Fruit fly (Drosophila melanogaster) whole organism, embryonic: Measurements from ENCODE around the gene IntS10.

Source experiments
- BtbVII ChIP-seq: fragments of 200-800 bp; sonication (Bioruptor generic); optimal IDR thresholded peaks from 3 replicates; lab custom pipeline; 2017; ENCODE audit warnings: missing biosample characterization, mild to moderate bottlenecking, missing genetic modification characterization
- CG10267 ChIP-seq: fragments of 200-800 bp; sonication (Bioruptor generic); optimal IDR thresholded peaks from 2 replicates; lab custom pipeline; 2018; ENCODE audit warnings: missing biosample characterization, mild to moderate bottlenecking, missing genetic modification characterization, moderate library complexity
- CG10274 ChIP-seq: fragments of 200-800 bp; sonication (Bioruptor generic); optimal IDR thresholded peaks from 3 replicates; lab custom pipeline; 2017; ENCODE audit warnings: missing biosample characterization, mild to moderate bottlenecking, missing genetic modification characterization
- CG10959 ChIP-seq: fragments of 200-800 bp; sonication (Bioruptor generic); IDR thresholded peaks from 2 replicates; pipeline ENCODE4 v1.3.6; 2022; ENCODE audit warnings: missing biosample characterization, missing genetic modification characterization
- CG10979 ChIP-seq: fragments of 200-800 bp; sonication (Bioruptor generic); optimal IDR thresholded peaks from 2 replicates; lab custom pipeline; 2018; ENCODE audit warnings: missing biosample characterization, mild to moderate bottlenecking, missing genetic modification characterization, moderate library complexity
- CG11085 ChIP-seq: fragments of 200-800 bp; sonication (Bioruptor generic); IDR thresholded peaks from 2 replicates; pipeline ENCODE4 v1.3.6; 2022; ENCODE audit warnings: missing biosample characterization, missing genetic modification characterization
- CG12071 ChIP-seq: fragments of 200-800 bp; sonication (Bioruptor generic); optimal IDR thresholded peaks from 3 replicates; lab custom pipeline; 2018; ENCODE audit warnings: missing biosample characterization, mild to moderate bottlenecking, missing genetic modification characterization
- CG12391 ChIP-seq: fragments of 200-800 bp; sonication (Bioruptor generic); optimal IDR thresholded peaks from 3 replicates; lab custom pipeline; 2018; ENCODE audit warnings: missing biosample characterization, mild to moderate bottlenecking, missing genetic modification characterization, moderate library complexity
- CG12659 ChIP-seq: fragments of 200-800 bp; sonication (Bioruptor generic); optimal IDR thresholded peaks from 3 replicates; lab custom pipeline; 2017; ENCODE audit warnings: mild to moderate bottlenecking, missing biosample characterization, missing genetic modification reagents, missing genetic modification characterization
- CG15696 ChIP-seq: fragments of 200-800 bp; sonication (Bioruptor generic); optimal IDR thresholded peaks from 2 replicates; lab custom pipeline; 2019; ENCODE audit warnings: missing biosample characterization, mild to moderate bottlenecking, missing genetic modification characterization, moderate library complexity
- CG16815 ChIP-seq: fragments of 200-800 bp; sonication (Bioruptor generic); optimal IDR thresholded peaks from 3 replicates; lab custom pipeline; 2017; ENCODE audit warnings: missing biosample characterization, mild to moderate bottlenecking, missing genetic modification characterization
- CG17328 ChIP-seq: fragments of 200-800 bp; sonication (Bioruptor generic); IDR thresholded peaks from 2 replicates; pipeline ENCODE4 v1.3.6; 2022; ENCODE audit warnings: missing biosample characterization, missing genetic modification characterization
- CG17829 ChIP-seq: fragments of 200-800 bp; optimal IDR thresholded peaks from 2 replicates; lab custom pipeline; 2019; ENCODE audit warnings: missing biosample characterization, mild to moderate bottlenecking, missing genetic modification characterization, moderate library complexity
- CG18476 ChIP-seq: fragments of 200-800 bp; sonication (Bioruptor generic); optimal IDR thresholded peaks from 2 replicates; lab custom pipeline; 2016; ENCODE audit warnings: missing biosample characterization, mild to moderate bottlenecking, missing genetic modification characterization
- CG2712 ChIP-seq: fragments of 200-800 bp; optimal IDR thresholded peaks from 3 replicates; lab custom pipeline; 2019; ENCODE audit warnings: missing biosample characterization, mild to moderate bottlenecking, missing genetic modification characterization, moderate library complexity
- CG6683 ChIP-seq: fragments of 200-800 bp; sonication (Bioruptor generic); optimal IDR thresholded peaks from 2 replicates; lab custom pipeline; 2017; ENCODE audit warnings: missing biosample characterization, mild to moderate bottlenecking, missing genetic modification characterization, missing genetic modification reagents
- CG8765 ChIP-seq: fragments of 200-800 bp; sonication (Bioruptor generic); IDR thresholded peaks from 2 replicates; pipeline ENCODE4 v1.3.6; 2022; ENCODE audit warnings: missing biosample characterization, missing genetic modification characterization
- CG9215 ChIP-seq: fragments of 200-800 bp; sonication (Bioruptor generic); IDR thresholded peaks from 2 replicates; pipeline ENCODE4 v1.3.6; 2022; ENCODE audit warnings: missing biosample characterization, missing genetic modification characterization
- CoRest ChIP-seq: fragments of 200-800 bp; sonication (Bioruptor generic); optimal IDR thresholded peaks from 3 replicates; lab custom pipeline; 2018; ENCODE audit warnings: missing biosample characterization, mild to moderate bottlenecking, missing genetic modification characterization, moderate library complexity
- Kr ChIP-seq: fragments of 200-800 bp; sonication (Bioruptor generic); optimal IDR thresholded peaks from 2 replicates; lab custom pipeline; 2017; ENCODE audit warnings: missing biosample characterization, mild to moderate bottlenecking, missing genetic modification characterization
- Max ChIP-seq: fragments of 200-800 bp; sonication (Bioruptor generic); optimal IDR thresholded peaks from 2 replicates; lab custom pipeline; 2016; ENCODE audit warnings: missing biosample characterization, mild to moderate bottlenecking, missing genetic modification characterization
- Med ChIP-seq: fragments of 200-800 bp; sonication (Bioruptor generic); peaks from one replicate; lab custom pipeline; 2016; ENCODE audit warnings: missing biosample characterization, missing genetic modification characterization, mild to moderate bottlenecking, inconsistent platforms, moderate library complexity
- NK7.1 ChIP-seq: fragments of 200-800 bp; sonication (Bioruptor generic); optimal IDR thresholded peaks from 3 replicates; lab custom pipeline; 2016; ENCODE audit warnings: missing biosample characterization, missing genetic modification characterization
- Stat92E ChIP-seq, 3 experiments: fragments of >200 bp in 2 of 3; fragments of 200-800 bp in 1 of 3; sonication (Bioruptor generic) in 1 of 3; optimal IDR thresholded peaks; 2 replicates each; lab custom pipeline; 2017 to 2019; ENCODE audit warnings: missing biosample characterization in 3 of 3, missing genetic modification characterization in 3 of 3, mild to moderate bottlenecking in 1 of 3, moderate library complexity in 1 of 3
- Xrp1 ChIP-seq: fragments of 200-800 bp; sonication (Bioruptor generic); IDR thresholded peaks from 2 replicates; pipeline ENCODE4 v1.3.6; 2022; ENCODE audit warnings: missing biosample characterization, missing genetic modification characterization
- ara ChIP-seq: fragments of 200-800 bp; sonication (Bioruptor generic); IDR thresholded peaks from 2 replicates; pipeline ENCODE4 v1.3.6; 2022; ENCODE audit warnings: missing biosample characterization, missing genetic modification characterization
- ci ChIP-seq: fragments of 200-800 bp; sonication (Bioruptor generic); IDR thresholded peaks from 3 replicates; pipeline ENCODE4 v1.3.6; 2022; ENCODE audit warnings: missing biosample characterization, missing genetic modification characterization
- exex ChIP-seq: fragments of 200-800 bp; sonication (Bioruptor generic); optimal IDR thresholded peaks from 4 replicates; lab custom pipeline; 2018; ENCODE audit warnings: missing biosample characterization, mild to moderate bottlenecking, missing genetic modification characterization, moderate library complexity
- fd3F ChIP-seq: fragments of 200-800 bp; sonication (Bioruptor generic); optimal IDR thresholded peaks from 2 replicates; lab custom pipeline; 2018; ENCODE audit warnings: missing biosample characterization, mild to moderate bottlenecking, missing genetic modification characterization, moderate library complexity
- gce ChIP-seq: fragments of 200-800 bp; sonication (Bioruptor generic); IDR thresholded peaks from 3 replicates; pipeline ENCODE4 v1.3.6; 2022; ENCODE audit warnings: missing biosample characterization, missing genetic modification characterization
- grau ChIP-seq: fragments of 200-800 bp; optimal IDR thresholded peaks from 3 replicates; lab custom pipeline; 2019; ENCODE audit warnings: missing biosample characterization, mild to moderate bottlenecking, missing genetic modification characterization, moderate library complexity
- grn ChIP-seq: fragments of 200-800 bp; sonication (Bioruptor generic); optimal IDR thresholded peaks from 3 replicates; lab custom pipeline; 2017; ENCODE audit warnings: missing biosample characterization, missing genetic modification characterization
- gsb-n ChIP-seq: fragments of 200-800 bp; sonication (Bioruptor generic); optimal IDR thresholded peaks from 3 replicates; lab custom pipeline; 2018; ENCODE audit warnings: missing biosample characterization, mild to moderate bottlenecking, missing genetic modification characterization
- hth ChIP-seq: fragments of >200 bp; optimal IDR thresholded peaks from 2 replicates; lab custom pipeline; 2017; ENCODE audit warnings: inconsistent platforms
- kni ChIP-seq: fragments of 200-800 bp; sonication (Bioruptor generic); optimal IDR thresholded peaks from 3 replicates; lab custom pipeline; 2017; ENCODE audit warnings: mild to moderate bottlenecking, missing biosample characterization, missing genetic modification reagents, missing genetic modification characterization
- lmd ChIP-seq: fragments of 200-800 bp; sonication (Bioruptor generic); IDR thresholded peaks from 2 replicates; pipeline ENCODE4 v1.3.6; 2022; ENCODE audit warnings: missing biosample characterization, missing genetic modification characterization
- lola ChIP-seq, 3 experiments: fragments of >200 bp in 2 of 3; fragments of 200-800 bp in 1 of 3; sonication (Bioruptor generic) in 1 of 3; optimal IDR thresholded peaks; 2 replicates each; lab custom pipeline; 2017 to 2019; ENCODE audit warnings: missing biosample characterization in 3 of 3, missing genetic modification characterization in 3 of 3, mild to moderate bottlenecking in 1 of 3, moderate library complexity in 1 of 3
- pita ChIP-seq: fragments of 200-800 bp; sonication (Bioruptor generic); optimal IDR thresholded peaks from 2 replicates; lab custom pipeline; 2017; ENCODE audit warnings: missing biosample characterization, mild to moderate bottlenecking, missing genetic modification characterization
- prd ChIP-seq, 3 experiments: fragments of >200 bp in 2 of 3; fragments of 200-800 bp in 1 of 3; sonication (Bioruptor generic) in 1 of 3; optimal IDR thresholded peaks in 2 of 3; IDR thresholded peaks in 1 of 3; 2 replicates in 2 of 3; 3 replicates in 1 of 3; pipeline versions ENCODE4 v1.3.6 to Lab custom; 2017 to 2022; ENCODE audit warnings: missing biosample characterization in 1 of 3, missing genetic modification characterization in 1 of 3
- sens ChIP-seq: fragments of 200-800 bp; sonication (Bioruptor generic); peaks from one replicate; lab custom pipeline; 2016; ENCODE audit warnings: missing biosample characterization, missing genetic modification characterization
- tin ChIP-seq: fragments of 200-800 bp; sonication (Bioruptor generic); optimal IDR thresholded peaks from 3 replicates; lab custom pipeline; 2016; ENCODE audit warnings: missing biosample characterization, missing genetic modification characterization
- usp ChIP-seq: fragments of >200 bp; optimal IDR thresholded peaks from 2 replicates; lab custom pipeline; 2017; ENCODE audit warnings: missing biosample characterization, missing genetic modification characterization
- wor ChIP-seq: fragments of 200-800 bp; sonication (Bioruptor generic); IDR thresholded peaks from 2 replicates; pipeline ENCODE4 v1.3.6; 2022; ENCODE audit warnings: missing biosample characterization, missing genetic modification characterization
- z ChIP-seq: fragments of 200-800 bp; sonication (Bioruptor generic); IDR thresholded peaks from 3 replicates; pipeline ENCODE4 v1.3.6; 2022; ENCODE audit warnings: missing biosample characterization, missing genetic modification characterization
- zen2 ChIP-seq: fragments of 200-800 bp; sonication (Bioruptor generic); IDR thresholded peaks from 3 replicates; pipeline ENCODE4 v1.3.6; 2022; ENCODE audit warnings: missing biosample characterization, missing genetic modification characterization; ENCODE audit not compliant: partially characterized antibody

Gene IntS10

DNA sequence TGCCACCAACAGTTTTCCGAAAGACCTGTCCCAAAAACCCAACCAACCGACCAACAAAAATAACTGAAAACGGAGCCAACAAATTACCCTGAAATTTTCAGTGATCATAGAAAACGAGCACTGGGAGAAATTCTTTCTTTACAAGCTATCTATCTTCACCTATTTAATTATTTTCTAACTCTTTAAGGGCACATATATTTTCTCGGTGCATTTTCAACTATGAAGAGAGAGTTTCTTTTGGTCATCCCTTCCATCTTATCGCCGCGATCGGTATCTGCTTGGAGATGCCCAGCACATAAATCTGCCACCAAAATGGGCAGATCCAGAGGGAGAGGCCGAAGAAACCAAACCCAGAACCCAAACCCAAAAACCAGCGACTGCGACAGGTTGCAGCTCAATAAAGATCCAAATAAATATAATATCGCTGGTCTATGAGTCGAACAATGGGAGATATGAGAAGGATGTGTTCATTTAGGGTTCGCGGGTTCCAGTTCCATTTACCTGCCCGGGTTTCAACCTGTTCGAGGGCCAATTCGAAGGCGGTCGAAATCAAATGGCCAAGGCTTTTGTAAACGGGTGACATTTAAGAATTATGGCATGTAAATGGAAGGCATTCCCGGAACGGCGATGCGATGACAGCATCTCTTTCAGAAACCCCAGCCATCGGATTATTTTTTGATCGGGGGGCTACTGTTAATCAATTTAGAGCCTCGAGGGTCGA lies 36.6 kb downstream of the IntS10 start (continued):
- TF ChIP-seq lola (GFP tag; optimal IDR thresholded peaks at IDR 0.05; lab: Kevin White, UChicago) = peak in 1 of 3 experiments; percentile 48
- 0 out of 2 replicates have a peak, but pooled peaks have one; percentile 18 for TF ChIP-seq CG17328 (GFP tag; lab: Robert Waterston, UW)
- TF ChIP-seq CG9215 (GFP tag; lab: Robert Waterston, UW) = no peak
- no peak for TF ChIP-seq BtbVII
- peak; percentile 89 for TF ChIP-seq sens (GFP tag; lab: Kevin White, UChicago)
- TF ChIP-seq usp (GFP tag; lab: Kevin White, UChicago) = no peak
- TF ChIP-seq kni (GFP tag; lab: Kevin White, UChicago) = peak; percentile 86
- no peak for TF ChIP-seq CG6683 (GFP tag; lab: Kevin White, UChicago)
- peak; percentile 65 for TF ChIP-seq CG15696 (tag; lab: Kevin White, UChicago)
- TF ChIP-seq CG11085 = no peak
- no peak for TF ChIP-seq pita (GFP tag; lab: Kevin White, UChicago)
- no peak for TF ChIP-seq gce (GFP tag; lab: Robert Waterston, UW)
- peak; percentile 44; the same call in 1 of the 2 replicates for TF ChIP-seq CG8765 (GFP tag; lab: Robert Waterston, UW)
- TF ChIP-seq CG10267 (tag; lab: Kevin White, UChicago) = peak; percentile 24
- TF ChIP-seq Xrp1 (GFP tag; lab: Robert Waterston, UW) = peak; percentile 54
- TF ChIP-seq ci (GFP tag; lab: Robert Waterston, UW) = no peak
- no peak for TF ChIP-seq prd (optimal IDR thresholded peaks at IDR 0.05; lab: Kevin White, UChicago)
- TF ChIP-seq prd (GFP tag; IDR thresholded peaks at IDR 0.05; lab: Robert Waterston, UW) = peak; percentile 38; the same call in 2 of the 3 replicates
- TF ChIP-seq CG10274 = no peak
- TF ChIP-seq grau (tag; lab: Kevin White, UChicago) = no peak
- peak; percentile 97 for TF ChIP-seq grn
- TF ChIP-seq exex (tag; lab: Kevin White, UChicago) = no peak
- no peak for TF ChIP-seq CG16815
- TF ChIP-seq tin (GFP tag; lab: Kevin White, UChicago) = no peak
- TF ChIP-seq Max (GFP tag; lab: Kevin White, UChicago) = no peak
- no peak for TF ChIP-seq fd3F (GFP tag; lab: Kevin White, UChicago)
- no peak for TF ChIP-seq NK7.1 (GFP tag; lab: Kevin White, UChicago)
- TF ChIP-seq ara (GFP tag; lab: Robert Waterston, UW) = no peak
- TF ChIP-seq Stat92E (GFP tag; optimal IDR thresholded peaks at IDR 0.05; lab: Kevin White, UChicago) = peak in 1 of 3 experiments; percentile 74
- TF ChIP-seq Kr = no peak
- TF ChIP-seq lmd = no peak
- no peak for TF ChIP-seq CoRest (tag; lab: Kevin White, UChicago)
- peak; percentile 64 for TF ChIP-seq hth (lab: Kevin White, UChicago)
- TF ChIP-seq CG10959 (GFP tag; lab: Robert Waterston, UW) = peak; percentile 68
- TF ChIP-seq CG17829 (tag; lab: Kevin White, UChicago) = peak; percentile 39
- TF ChIP-seq CG12391 (tag; lab: Kevin White, UChicago) = peak; percentile 10
- peak; percentile 41 for TF ChIP-seq Med (GFP tag; lab: Kevin White, UChicago)
- TF ChIP-seq wor (GFP tag; lab: Robert Waterston, UW) = no peak
- TF ChIP-seq CG18476 (GFP tag; lab: Kevin White, UChicago) = no peak
- peak; percentile 46 for TF ChIP-seq CG2712 (tag; lab: Kevin White, UChicago)
- TF ChIP-seq z (GFP tag; lab: Robert Waterston, UW) = 0 out of 3 replicates have a peak, but pooled peaks have one; percentile 26
- TF ChIP-seq zen2 = no peak
- no peak for TF ChIP-seq CG12659
- TF ChIP-seq gsb-n = peak; percentile 26
- TF ChIP-seq CG12071 (GFP tag; lab: Kevin White, UChicago) = no peak
- peak; percentile 39 for TF ChIP-seq CG10979 (tag; lab: Kevin White, UChicago)
